Worm (Caenorhabditis elegans) whole organism, L3 larva: ENCODE measurements around the gene prmt-5.

Experiments
- R02D3.7 ChIP-seq: fragments of 150-350 bp; optimal IDR thresholded peaks from 2 replicates; lab custom pipeline; 2014; ENCODE audit warnings: missing biosample characterization, missing genetic modification characterization
- ZK546.5 ChIP-seq: sonication (generic microtip); optimal IDR thresholded peaks from 2 replicates; lab custom pipeline; 2017; ENCODE audit warnings: missing biosample characterization, missing genetic modification characterization
- aly-2 ChIP-seq: fragments of 150-350 bp; optimal IDR thresholded peaks from 2 replicates; lab custom pipeline; 2014; ENCODE audit warnings: missing biosample characterization, missing genetic modification characterization
- ama-1 ChIP-seq: fragments of 150-350 bp; optimal IDR thresholded peaks from 2 replicates; lab custom pipeline; 2018
- ceh-16 ChIP-seq: sonication (generic microtip); optimal IDR thresholded peaks from 2 replicates; lab custom pipeline; 2017; ENCODE audit warnings: missing biosample characterization, missing genetic modification characterization
- ceh-28 ChIP-seq: fragments of 150-350 bp; optimal IDR thresholded peaks from 2 replicates; lab custom pipeline; 2014; ENCODE audit warnings: missing biosample characterization, missing genetic modification reagents, missing genetic modification characterization
- ceh-9 ChIP-seq: sonication (generic microtip); optimal IDR thresholded peaks from 2 replicates; lab custom pipeline; 2018; ENCODE audit warnings: missing biosample characterization, missing genetic modification characterization
- daf-12 ChIP-seq: fragments of 150-350 bp; optimal IDR thresholded peaks from 2 replicates; lab custom pipeline; 2014; ENCODE audit warnings: missing biosample characterization, missing genetic modification reagents, missing genetic modification characterization
- egl-27 ChIP-seq: sonication (generic microtip); optimal IDR thresholded peaks from 4 replicates; lab custom pipeline; 2017; ENCODE audit warnings: missing biosample characterization, missing genetic modification reagents, missing genetic modification characterization
- elt-1 ChIP-seq: fragments of 150-350 bp; optimal IDR thresholded peaks from 2 replicates; lab custom pipeline; 2014; ENCODE audit warnings: missing biosample characterization, missing genetic modification characterization
- elt-3 ChIP-seq, 3 experiments: fragments of 150-350 bp in 1 of 3; sonication (generic microtip) in 2 of 3; optimal IDR thresholded peaks; 2 replicates in 2 of 3; 4 replicates in 1 of 3; lab custom pipeline; 2014 to 2017; ENCODE audit warnings: missing biosample characterization in 3 of 3, missing genetic modification characterization in 3 of 3
- eor-1 ChIP-seq, 2 experiments: fragments of 150-350 bp; optimal IDR thresholded peaks; 2 replicates each; lab custom pipeline; 2014 to 2018; ENCODE audit warnings: missing biosample characterization in 2 of 2, missing genetic modification characterization in 2 of 2
- fkh-2 ChIP-seq: fragments of 150-350 bp; optimal IDR thresholded peaks from 2 replicates; lab custom pipeline; 2014; ENCODE audit warnings: missing biosample characterization, missing genetic modification reagents, missing genetic modification characterization
- hmg-11 ChIP-seq: sonication (generic microtip); optimal IDR thresholded peaks from 2 replicates; lab custom pipeline; 2016; ENCODE audit warnings: missing genetic modification characterization, missing compliant biosample characterization
- lin-39 ChIP-seq: fragments of 150-350 bp; optimal IDR thresholded peaks from 2 replicates; lab custom pipeline; 2018; ENCODE audit warnings: missing biosample characterization, missing genetic modification reagents, missing genetic modification characterization
- mdl-1 ChIP-seq: fragments of 150-350 bp; optimal IDR thresholded peaks from 2 replicates; lab custom pipeline; 2014; ENCODE audit warnings: missing biosample characterization, missing genetic modification characterization
- mml-1 ChIP-seq: fragments of 150-350 bp; sonication (generic microtip); optimal IDR thresholded peaks from 3 replicates; lab custom pipeline; 2014; ENCODE audit warnings: missing biosample characterization, missing genetic modification characterization
- nfya-1 ChIP-seq: sonication (generic microtip); optimal IDR thresholded peaks from 2 replicates; lab custom pipeline; 2017; ENCODE audit warnings: missing genetic modification characterization, mild to moderate bottlenecking, missing compliant biosample characterization, antibody characterized with exemption, moderate library complexity; ENCODE audit not compliant: insufficient read depth
- nhr-12 ChIP-seq: fragments of 150-350 bp; optimal IDR thresholded peaks from 2 replicates; lab custom pipeline; 2014; ENCODE audit warnings: missing biosample characterization, missing genetic modification characterization
- nhr-23 ChIP-seq: fragments of 150-350 bp; optimal IDR thresholded peaks from 2 replicates; lab custom pipeline; 2014; ENCODE audit warnings: missing biosample characterization, missing genetic modification reagents, missing genetic modification characterization
- nhr-237 ChIP-seq: fragments of 150-350 bp; optimal IDR thresholded peaks from 2 replicates; lab custom pipeline; 2014; ENCODE audit warnings: missing biosample characterization, missing genetic modification characterization
- nhr-25 ChIP-seq: sonication (generic microtip); optimal IDR thresholded peaks from 2 replicates; lab custom pipeline; 2017; ENCODE audit warnings: missing biosample characterization, missing genetic modification characterization
- nhr-28 ChIP-seq: fragments of 150-350 bp; optimal IDR thresholded peaks from 2 replicates; lab custom pipeline; 2014; ENCODE audit warnings: missing biosample characterization, missing genetic modification characterization
- nhr-43 ChIP-seq: sonication (generic microtip); optimal IDR thresholded peaks from 2 replicates; lab custom pipeline; 2016; ENCODE audit warnings: mild to moderate bottlenecking, missing genetic modification characterization, missing compliant biosample characterization; ENCODE audit not compliant: poor library complexity, severe bottlenecking
- nhr-67 ChIP-seq: fragments of 150-350 bp; optimal IDR thresholded peaks from 2 replicates; lab custom pipeline; 2014; ENCODE audit warnings: missing biosample characterization, missing genetic modification characterization
- nhr-76 ChIP-seq: fragments of 150-350 bp; sonication (generic microtip); optimal IDR thresholded peaks from 5 replicates; lab custom pipeline; 2014; ENCODE audit warnings: missing biosample characterization, missing genetic modification characterization
- nhr-77 ChIP-seq: fragments of 150-350 bp; optimal IDR thresholded peaks from 2 replicates; lab custom pipeline; 2014; ENCODE audit warnings: missing biosample characterization, missing genetic modification characterization
- pha-4 ChIP-seq: fragments of 150-350 bp; optimal IDR thresholded peaks from 2 replicates; lab custom pipeline; 2014; ENCODE audit warnings: missing biosample characterization, missing genetic modification reagents, missing genetic modification characterization
- pqm-1 ChIP-seq: fragments of 150-350 bp; optimal IDR thresholded peaks from 2 replicates; lab custom pipeline; 2017; ENCODE audit warnings: missing biosample characterization, missing genetic modification characterization, inconsistent platforms
- sea-2 ChIP-seq: fragments of 150-350 bp; sonication (generic microtip); optimal IDR thresholded peaks from 4 replicates; lab custom pipeline; 2014; ENCODE audit warnings: missing biosample characterization, missing genetic modification reagents, missing genetic modification characterization
- skn-1 ChIP-seq: fragments of 150-350 bp; optimal IDR thresholded peaks from 2 replicates; lab custom pipeline; 2014; ENCODE audit warnings: missing biosample characterization, missing genetic modification characterization
- snpc-4 ChIP-seq: fragments of 150-350 bp; optimal IDR thresholded peaks from 2 replicates; lab custom pipeline; 2014; ENCODE audit warnings: missing biosample characterization, missing genetic modification characterization
- unc-39 ChIP-seq: sonication (generic microtip); optimal IDR thresholded peaks from 4 replicates; lab custom pipeline; 2017; ENCODE audit warnings: missing biosample characterization, missing genetic modification characterization
- ztf-11 ChIP-seq: fragments of 150-350 bp; optimal IDR thresholded peaks from 2 replicates; lab custom pipeline; 2014; ENCODE audit warnings: missing biosample characterization, missing genetic modification characterization
- ztf-4 ChIP-seq: fragments of 150-350 bp; optimal IDR thresholded peaks from 2 replicates; lab custom pipeline; 2014; ENCODE audit warnings: missing biosample characterization, missing genetic modification characterization

The prmt-5 gene

ce11 chrIII:5228839-5229238 lies 1.5 kb upstream of the prmt-5 start:
- no peak for TF ChIP-seq egl-27 (tag; lab: Kevin White, UChicago)
- TF ChIP-seq nhr-25 (tag; lab: Kevin White, UChicago), result no peak
- no peak for TF ChIP-seq pqm-1 (tag; lab: Kevin White, UChicago)
- TF ChIP-seq nhr-67 (tag; lab: Kevin White, UChicago), result no peak
- TF ChIP-seq elt-3 (tag; optimal IDR thresholded peaks at IDR 0.05; lab: Kevin White, UChicago), result no peak
- no peak for TF ChIP-seq snpc-4
- TF ChIP-seq eor-1 (tag; optimal IDR thresholded peaks at IDR 0.05; lab: Kevin White, UChicago), result no peak
- TF ChIP-seq nfya-1, result no peak
- no peak for TF ChIP-seq nhr-23 (tag; lab: Kevin White, UChicago)
- TF ChIP-seq nhr-43 (tag; lab: Kevin White, UChicago), result no peak
- TF ChIP-seq mml-1 (tag; lab: Kevin White, UChicago), result no peak
- TF ChIP-seq mdl-1 (tag; lab: Kevin White, UChicago), result no peak
- no peak for TF ChIP-seq ama-1
- no peak for TF ChIP-seq ZK546.5 (tag; lab: Kevin White, UChicago)
- TF ChIP-seq elt-1 (tag; lab: Kevin White, UChicago), result no peak
- no peak for TF ChIP-seq R02D3.7 (tag; lab: Kevin White, UChicago)
- TF ChIP-seq ceh-9 (tag; lab: Kevin White, UChicago), result no peak
- TF ChIP-seq, all 47 proteins: peak for 0

- TF ChIP-seq ztf-11 (no peak), nhr-23 (tag; lab: Kevin White, UChicago) (no peak), nhr-28 (no peak), R02D3.7 (tag; lab: Kevin White, UChicago) (no peak), unc-39 (no peak), sea-2 (GFP tag; lab: Kevin White, UChicago) (no peak), ceh-9 (tag; lab: Kevin White, UChicago) (no peak), nhr-12 (tag; lab: Kevin White, UChicago) (no peak), mdl-1 (tag; lab: Kevin White, UChicago) (no peak), nhr-76 (no peak), aly-2 (tag; lab: Kevin White, UChicago) (no peak), nfya-1 (no peak), ceh-16 (no peak), pqm-1 (tag; lab: Kevin White, UChicago) (no peak), daf-12 (tag; lab: Kevin White, UChicago) (no peak), nhr-43 (tag; lab: Kevin White, UChicago) (no peak), ztf-4 (tag; lab: Kevin White, UChicago) (no peak)
Observed at ce11 chrIII:5229511-5230250, 674 bp upstream of the prmt-5 start.

- TF ChIP-seq pha-4 (tag; lab: Kevin White, UChicago) (peak; percentile 68), nhr-237 (tag; lab: Kevin White, UChicago) (no peak)
Observed at ce11 chrIII:5233140-5233539, 2.8 kb downstream of the prmt-5 start.

ce11 chrIII:5234312-5234711 lies 4.0 kb downstream of the prmt-5 start, which contains the start of gene mrps-26:
TSS of gene mrps-26 (plus strand) at chrIII:5234612.
- TF ChIP-seq lin-39 (tag; lab: Kevin White, UChicago) (no peak), nhr-23 (tag; lab: Kevin White, UChicago) (no peak), nfya-1 (no peak), mml-1 (tag; lab: Kevin White, UChicago) (no peak), eor-1 (tag; optimal IDR thresholded peaks at IDR 0.05; lab: Kevin White, UChicago) (no peak), nhr-28 (no peak), nhr-43 (tag; lab: Kevin White, UChicago) (no peak), nhr-77 (tag; lab: Kevin White, UChicago) (no peak), skn-1 (no peak), nhr-76 (no peak), unc-39 (no peak), pha-4 (tag; lab: Kevin White, UChicago) (no peak), nhr-67 (tag; lab: Kevin White, UChicago) (no peak), ceh-28 (no peak), fkh-2 (no peak), hmg-11 (tag; lab: Kevin White, UChicago) (no peak)
- TF ChIP-seq, all 47 proteins: peak for 0
